Worm (Caenorhabditis elegans) whole organism, L4 larva: Measurements from ENCODE around the gene tost-1.

Experiments used
- F10B5.3 ChIP-seq: sonication (generic microtip); optimal IDR thresholded peaks from 2 replicates; lab custom pipeline; 2016; ENCODE audit warnings: mild to moderate bottlenecking, missing genetic modification characterization, missing compliant biosample characterization
- dpl-1 ChIP-seq: fragments of 150-350 bp; optimal IDR thresholded peaks from 2 replicates; lab custom pipeline; 2014; ENCODE audit warnings: missing biosample characterization, missing genetic modification reagents, missing genetic modification characterization
- dve-1 ChIP-seq: sonication (generic microtip); optimal IDR thresholded peaks from 2 replicates; lab custom pipeline; 2017; ENCODE audit warnings: antibody characterized with exemption, mild to moderate bottlenecking, missing genetic modification characterization, missing compliant biosample characterization; ENCODE audit not compliant: insufficient read depth
- hmg-1.1 ChIP-seq: fragments of 200-800 bp; sonication (Bioruptor generic); IDR thresholded peaks from 2 replicates; pipeline ENCODE4 v1.3.6; 2022; ENCODE audit warnings: missing genetic modification reagents, missing genetic modification characterization, missing compliant biosample characterization
- jun-1 ChIP-seq: fragments of 150-350 bp; optimal IDR thresholded peaks from 2 replicates; lab custom pipeline; 2014; ENCODE audit warnings: missing biosample characterization, missing genetic modification reagents, missing genetic modification characterization
- lin-1 ChIP-seq: fragments of 200-800 bp; sonication (Bioruptor generic); IDR thresholded peaks from 2 replicates; pipeline ENCODE4 v1.3.6; 2022; ENCODE audit warnings: missing genetic modification reagents, missing genetic modification characterization, missing compliant biosample characterization
- lin-15B ChIP-seq: fragments of 150-350 bp; sonication (generic microtip); optimal IDR thresholded peaks from 3 replicates; lab custom pipeline; 2014; ENCODE audit warnings: missing biosample characterization, missing genetic modification characterization
- lin-39 ChIP-seq: fragments of 150-350 bp; optimal IDR thresholded peaks from 2 replicates; lab custom pipeline; 2014; ENCODE audit warnings: missing biosample characterization, missing genetic modification reagents, missing genetic modification characterization
- lsy-2 ChIP-seq, 2 experiments: fragments of 150-350 bp in 1 of 2; sonication (generic microtip) in 1 of 2; optimal IDR thresholded peaks; 2 replicates each; lab custom pipeline; 2014 to 2017; ENCODE audit warnings: missing biosample characterization in 2 of 2, missing genetic modification characterization in 2 of 2
- nhr-237 ChIP-seq: sonication (generic microtip); optimal IDR thresholded peaks from 2 replicates; lab custom pipeline; 2017; ENCODE audit warnings: missing biosample characterization, missing genetic modification characterization
- ztf-11 ChIP-seq: fragments of 150-350 bp; optimal IDR thresholded peaks from 2 replicates; lab custom pipeline; 2014; ENCODE audit warnings: missing biosample characterization, missing genetic modification characterization

DNA sequence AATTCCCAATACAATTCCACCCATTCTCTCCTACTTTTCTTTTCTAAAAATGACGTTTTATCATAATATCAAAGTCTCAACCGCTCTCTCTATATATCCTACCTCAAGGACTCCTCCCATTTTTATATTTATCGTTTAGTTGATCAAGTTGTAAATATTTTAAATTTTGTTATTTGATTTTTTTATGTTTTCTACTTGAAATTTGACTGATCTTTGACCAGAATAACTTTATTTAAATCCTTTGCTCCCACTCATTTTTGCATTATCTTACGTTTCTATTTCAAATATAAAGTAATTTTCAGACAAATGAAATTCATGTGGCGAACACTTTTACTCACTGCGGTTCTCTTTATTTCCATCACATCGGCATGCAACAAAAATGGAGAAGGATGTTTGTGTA, 40.7 kb downstream of the tost-1 start, which contains the start of the genes acbp-7 and F26A1.19:
- no peak for TF ChIP-seq ztf-11 (tag; lab: Kevin White, UChicago)
- no peak for TF ChIP-seq lin-1 (GFP tag; lab: Robert Waterston, UW)
- no peak for TF ChIP-seq jun-1 (tag; lab: Kevin White, UChicago)
- TF ChIP-seq dpl-1: no peak
- no peak for TF ChIP-seq lin-15B (tag; lab: Kevin White, UChicago)
- no peak for TF ChIP-seq lin-39
- TF ChIP-seq nhr-237 (tag; lab: Kevin White, UChicago): no peak
- TF ChIP-seq hmg-1.1 (GFP tag; lab: Robert Waterston, UW): no peak
- no peak for TF ChIP-seq lsy-2 (tag; optimal IDR thresholded peaks at IDR 0.05; lab: Kevin White, UChicago)
- TF ChIP-seq dve-1 (tag; lab: Kevin White, UChicago): no peak
- TF ChIP-seq F10B5.3 (tag; lab: Kevin White, UChicago): no peak
